Fruit fly (Drosophila melanogaster): Measurements from ENCODE around the gene grk.

Gene grk

DNA sequence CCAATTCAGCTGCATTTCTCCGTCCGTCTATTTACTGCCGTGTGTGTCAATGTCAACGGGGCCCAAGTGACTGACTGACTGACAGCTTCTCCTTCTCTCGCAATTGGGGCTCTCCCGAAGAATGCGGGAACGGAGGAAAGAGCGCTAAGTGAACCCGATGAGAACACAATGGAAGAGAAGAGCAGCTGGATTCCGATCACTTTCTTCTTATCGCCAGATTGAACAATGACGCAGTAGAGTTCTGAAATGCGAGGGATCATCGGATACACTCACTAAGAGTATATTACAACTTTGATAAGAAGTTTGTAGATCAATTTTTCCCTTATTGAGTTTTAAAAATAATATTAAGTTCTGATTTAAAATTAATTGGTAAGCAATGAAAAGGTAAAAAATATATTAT is 21.9 kb downstream of the grk start, which contains the start of gene Naglu:
Naglu (minus strand) TSS at position 339 of the 400 bp plus-strand sequence.
- no peak for TF ChIP-seq EcR (GFP tag; optimal IDR thresholded peaks at IDR 0.05)
- no peak for TF ChIP-seq Dll (optimal IDR thresholded peaks at IDR 0.05)
- TF ChIP-seq pan (optimal IDR thresholded peaks at IDR 0.05): no peak
- TF ChIP-seq usp (GFP tag; optimal IDR thresholded peaks at IDR 0.05): no peak
- TF ChIP-seq psq (optimal IDR thresholded peaks at IDR 0.05): no peak
- TF ChIP-seq CG8478 (optimal IDR thresholded peaks at IDR 0.05): no peak

- TF ChIP-seq pan (optimal IDR thresholded peaks at IDR 0.05) (no peak), psq (optimal IDR thresholded peaks at IDR 0.05) (no peak), usp (GFP tag; optimal IDR thresholded peaks at IDR 0.05) (no peak), Dll (optimal IDR thresholded peaks at IDR 0.05) (no peak), EcR (GFP tag; optimal IDR thresholded peaks at IDR 0.05) (no peak), CG8478 (optimal IDR thresholded peaks at IDR 0.05) (no peak)
Observed at dm6 chr2L:8403286-8404270, 29.8 kb downstream of the grk start, which contains the start of gene emb. TSS of gene emb (plus strand) at chr2L:8403573.

- TF ChIP-seq usp (GFP tag; optimal IDR thresholded peaks at IDR 0.05): no peak
- TF ChIP-seq CG8478 (optimal IDR thresholded peaks at IDR 0.05): no peak
- no peak for TF ChIP-seq psq (optimal IDR thresholded peaks at IDR 0.05)
- TF ChIP-seq pan (optimal IDR thresholded peaks at IDR 0.05): no peak
- TF ChIP-seq EcR (GFP tag; optimal IDR thresholded peaks at IDR 0.05): no peak
- no peak for TF ChIP-seq Dll (optimal IDR thresholded peaks at IDR 0.05)
Observed at dm6 chr2L:8402928-8403285, 30.5 kb downstream of the grk start, which contains the start of gene fy. TSS of gene fy (minus strand) at chr2L:8403280.

DNA sequence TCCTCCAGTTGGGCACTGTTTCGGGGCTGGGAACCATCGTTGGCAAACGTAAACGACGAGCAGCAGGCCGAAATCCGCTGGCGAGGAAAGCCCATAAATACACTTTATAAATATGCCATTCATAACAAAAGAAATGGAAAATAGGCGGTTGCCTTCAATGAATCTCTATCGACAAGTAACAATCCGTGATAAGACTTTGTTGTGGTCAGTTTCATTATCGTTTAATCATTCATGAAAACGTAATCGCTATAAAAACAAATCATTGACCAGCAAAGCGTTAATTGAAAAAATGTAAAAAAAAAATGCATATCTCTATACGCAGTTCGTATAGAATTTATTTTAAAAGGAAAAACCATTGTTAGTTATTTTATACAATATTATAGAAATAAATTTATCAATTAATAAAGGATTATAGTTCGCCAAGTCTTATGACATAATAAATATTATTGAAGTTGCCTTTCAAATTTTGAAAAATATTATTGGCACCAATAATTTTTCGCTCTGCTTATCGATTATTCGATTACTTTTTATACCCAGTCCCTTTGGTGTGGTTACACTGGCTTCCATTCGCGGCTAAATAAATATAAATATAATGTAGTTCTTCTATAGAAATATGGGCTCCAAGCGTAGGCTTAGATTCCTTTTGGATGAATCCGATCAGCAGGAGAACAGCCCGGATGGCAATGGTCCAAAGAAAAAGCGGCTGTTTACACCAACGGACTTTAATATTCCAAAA is 33.4 kb downstream of the grk start, which contains the start of gene CG31898:
CG31898 (plus strand) TSS at position 559 of the 736 bp plus-strand sequence.
- no peak for TF ChIP-seq psq (optimal IDR thresholded peaks at IDR 0.05)
- TF ChIP-seq CG8478 (optimal IDR thresholded peaks at IDR 0.05): no peak
- no peak for TF ChIP-seq Dll (optimal IDR thresholded peaks at IDR 0.05)
- no peak for TF ChIP-seq usp (GFP tag; optimal IDR thresholded peaks at IDR 0.05)
- no peak for TF ChIP-seq pan (optimal IDR thresholded peaks at IDR 0.05)
- TF ChIP-seq EcR (GFP tag; optimal IDR thresholded peaks at IDR 0.05): no peak

DNA sequence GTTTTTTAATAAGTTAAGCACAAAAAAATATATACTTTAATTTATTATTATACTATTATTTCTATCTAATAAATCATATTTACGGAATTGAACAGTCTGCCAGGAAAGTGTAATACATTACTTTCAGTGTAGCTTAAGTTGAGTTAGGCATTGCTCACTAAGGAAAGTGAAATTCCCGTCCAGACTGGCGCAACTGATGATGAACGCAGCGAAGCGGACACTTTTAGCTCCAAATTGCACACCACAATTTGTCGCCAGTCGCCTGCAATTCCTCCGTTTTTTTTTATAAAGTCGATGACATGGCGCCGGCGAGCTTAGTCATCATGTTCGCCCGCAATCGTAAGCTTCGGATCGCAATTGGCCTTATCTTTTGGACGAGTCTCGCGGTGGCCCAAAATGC is 34.7 kb downstream of the grk start, which contains the start of gene CG13386:
CG13386 (plus strand) TSS at position 301 of the 400 bp plus-strand sequence.
- no peak for TF ChIP-seq pan (optimal IDR thresholded peaks at IDR 0.05)
- no peak for TF ChIP-seq Dll (optimal IDR thresholded peaks at IDR 0.05)
- TF ChIP-seq CG8478 (optimal IDR thresholded peaks at IDR 0.05): no peak
- TF ChIP-seq psq (optimal IDR thresholded peaks at IDR 0.05): no peak
- TF ChIP-seq EcR (GFP tag; optimal IDR thresholded peaks at IDR 0.05): no peak
- TF ChIP-seq usp (GFP tag; optimal IDR thresholded peaks at IDR 0.05): no peak

dm6 chr2L:8395996-8396699 is 37.2 kb downstream of the grk start, which contains the start of the genes Peritrophin-15a and CG13385:
TSS of gene Peritrophin-15a (minus strand) at chr2L:8396096.
TSS of gene CG13385 (plus strand) at chr2L:8396649.
- TF ChIP-seq CG8478 (optimal IDR thresholded peaks at IDR 0.05): no peak
- TF ChIP-seq Dll (optimal IDR thresholded peaks at IDR 0.05): no peak
- no peak for TF ChIP-seq psq (optimal IDR thresholded peaks at IDR 0.05)
- TF ChIP-seq pan (optimal IDR thresholded peaks at IDR 0.05): no peak
- TF ChIP-seq EcR (GFP tag; optimal IDR thresholded peaks at IDR 0.05): no peak
- TF ChIP-seq usp (GFP tag; optimal IDR thresholded peaks at IDR 0.05): no peak

DNA sequence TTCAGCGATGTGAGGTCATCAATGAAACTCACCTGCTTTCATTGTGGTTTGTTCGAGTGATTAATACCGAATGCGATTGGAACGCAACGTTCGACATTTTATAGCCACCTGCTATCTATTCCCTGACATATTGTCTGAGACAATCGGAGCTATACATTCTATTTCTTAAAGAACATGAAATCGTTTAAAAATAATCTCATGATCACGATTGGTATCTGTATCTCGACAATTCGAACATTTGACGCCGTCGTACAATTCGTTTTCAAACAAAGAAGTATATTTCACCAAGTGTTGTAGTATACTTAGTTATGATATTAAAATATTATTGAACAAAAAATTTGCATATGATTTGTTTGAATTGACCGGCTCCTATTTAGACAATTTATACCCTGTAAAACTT is 38.6 kb downstream of the grk start, which contains the start of gene Peritrophin-15b:
Peritrophin-15b (minus strand) TSS at position 101 of the 400 bp plus-strand sequence.
- TF ChIP-seq EcR (GFP tag; optimal IDR thresholded peaks at IDR 0.05): no peak
- no peak for TF ChIP-seq pan (optimal IDR thresholded peaks at IDR 0.05)
- no peak for TF ChIP-seq CG8478 (optimal IDR thresholded peaks at IDR 0.05)
- TF ChIP-seq Dll (optimal IDR thresholded peaks at IDR 0.05): no peak
- TF ChIP-seq psq (optimal IDR thresholded peaks at IDR 0.05): no peak
- no peak for TF ChIP-seq usp (GFP tag; optimal IDR thresholded peaks at IDR 0.05)

dm6 chr2L:8394180-8394579 is 39.2 kb downstream of the grk start, which contains the start of gene lectin-29Ca:
TSS of gene lectin-29Ca (minus strand) at chr2L:8394280.
- TF ChIP-seq EcR (GFP tag; optimal IDR thresholded peaks at IDR 0.05) (no peak), CG8478 (optimal IDR thresholded peaks at IDR 0.05) (no peak), usp (GFP tag; optimal IDR thresholded peaks at IDR 0.05) (no peak), pan (optimal IDR thresholded peaks at IDR 0.05) (no peak), psq (optimal IDR thresholded peaks at IDR 0.05) (no peak), Dll (optimal IDR thresholded peaks at IDR 0.05) (no peak)

- TF ChIP-seq pan (optimal IDR thresholded peaks at IDR 0.05) (no peak), CG8478 (optimal IDR thresholded peaks at IDR 0.05) (no peak), usp (GFP tag; optimal IDR thresholded peaks at IDR 0.05) (no peak), Dll (optimal IDR thresholded peaks at IDR 0.05) (no peak), psq (optimal IDR thresholded peaks at IDR 0.05) (no peak), EcR (GFP tag; optimal IDR thresholded peaks at IDR 0.05) (no peak)
Observed at dm6 chr2L:8393122-8393521, 40.3 kb downstream of the grk start, which contains the start of gene Acp29AB. TSS of gene Acp29AB (minus strand) at chr2L:8393222.

- TF ChIP-seq Dll (optimal IDR thresholded peaks at IDR 0.05): no peak
- no peak for TF ChIP-seq pan (optimal IDR thresholded peaks at IDR 0.05)
- no peak for TF ChIP-seq usp (GFP tag; optimal IDR thresholded peaks at IDR 0.05)
- no peak for TF ChIP-seq psq (optimal IDR thresholded peaks at IDR 0.05)
- TF ChIP-seq EcR (GFP tag; optimal IDR thresholded peaks at IDR 0.05): no peak
Observed at dm6 chr2L:8392298-8392697, 41.1 kb downstream of the grk start, which contains the start of gene CG42820. TSS of gene CG42820 (minus strand) at chr2L:8392398.
